Worm (Caenorhabditis elegans) whole organism, L4 larva: Measurements from ENCODE around the gene B0035.22.

Source experiments
- R02D3.7 ChIP-seq: fragments of 150-350 bp; sonication (generic microtip); optimal IDR thresholded peaks from 3 replicates; lab custom pipeline; 2014; ENCODE audit warnings: missing biosample characterization, missing genetic modification characterization
- aha-1 ChIP-seq: fragments of 150-350 bp; peaks from one replicate; lab custom pipeline; 2014; ENCODE audit warnings: missing biosample characterization, missing genetic modification characterization
- ctbp-1 ChIP-seq: fragments of 200-800 bp; sonication (Bioruptor generic); IDR thresholded peaks from 2 replicates; pipeline ENCODE4 v1.3.6; 2022; ENCODE audit warnings: missing genetic modification reagents, missing genetic modification characterization, missing compliant biosample characterization
- dmd-8 ChIP-seq: fragments of 200-800 bp; sonication (Bioruptor generic); IDR thresholded peaks from 2 replicates; pipeline ENCODE4 v1.3.6; 2022; ENCODE audit warnings: missing genetic modification characterization, missing compliant biosample characterization
- dpl-1 ChIP-seq: fragments of 150-350 bp; optimal IDR thresholded peaks from 2 replicates; lab custom pipeline; 2014; ENCODE audit warnings: missing biosample characterization, missing genetic modification reagents, missing genetic modification characterization
- dve-1 ChIP-seq: sonication (generic microtip); optimal IDR thresholded peaks from 2 replicates; lab custom pipeline; 2017; ENCODE audit warnings: antibody characterized with exemption, mild to moderate bottlenecking, missing genetic modification characterization, missing compliant biosample characterization; ENCODE audit not compliant: insufficient read depth
- fkh-10 ChIP-seq: fragments of 150-350 bp; optimal IDR thresholded peaks from 2 replicates; lab custom pipeline; 2014; ENCODE audit warnings: missing biosample characterization, missing genetic modification reagents, missing genetic modification characterization
- lin-13 ChIP-seq: fragments of 150-350 bp; optimal IDR thresholded peaks from 2 replicates; lab custom pipeline; 2014; ENCODE audit warnings: missing biosample characterization, missing genetic modification reagents, missing genetic modification characterization
- nhr-237 ChIP-seq: sonication (generic microtip); optimal IDR thresholded peaks from 2 replicates; lab custom pipeline; 2017; ENCODE audit warnings: missing biosample characterization, missing genetic modification characterization
- nhr-42 ChIP-seq: fragments of 200-800 bp; sonication (Bioruptor generic); IDR thresholded peaks from 2 replicates; pipeline ENCODE4 v1.3.6; 2022; ENCODE audit warnings: missing genetic modification characterization, missing compliant biosample characterization
- pha-4 ChIP-seq, 2 experiments: fragments of 150-350 bp in 1 of 2; fragments of 200-800 bp in 1 of 2; sonication (Bioruptor generic) in 1 of 2; IDR thresholded peaks in 1 of 2; optimal IDR thresholded peaks in 1 of 2; 2 replicates each; pipeline versions ENCODE4 v1.3.6 to Lab custom; 2014 to 2022; ENCODE audit warnings: missing genetic modification characterization in 2 of 2, missing genetic modification reagents in 2 of 2, missing biosample characterization in 1 of 2, missing compliant biosample characterization in 1 of 2
- skn-1 ChIP-seq: fragments of 150-350 bp; optimal IDR thresholded peaks from 2 replicates; lab custom pipeline; 2014; ENCODE audit warnings: missing biosample characterization, missing genetic modification characterization
- ztf-11 ChIP-seq: fragments of 150-350 bp; optimal IDR thresholded peaks from 2 replicates; lab custom pipeline; 2014; ENCODE audit warnings: missing biosample characterization, missing genetic modification characterization

- no peak for TF ChIP-seq fkh-10 (GFP tag; lab: Kevin White, UChicago)
- TF ChIP-seq aha-1 (tag; lab: Kevin White, UChicago) = no peak
- TF ChIP-seq dpl-1 (GFP tag; lab: Kevin White, UChicago) = no peak
- no peak for TF ChIP-seq pha-4 (GFP tag; IDR thresholded peaks at IDR 0.05; lab: Robert Waterston, UW)
- TF ChIP-seq pha-4 (tag; optimal IDR thresholded peaks at IDR 0.05; lab: Kevin White, UChicago) = no peak
- TF ChIP-seq lin-13 (GFP tag; lab: Kevin White, UChicago) = no peak
- TF ChIP-seq nhr-237 (tag; lab: Kevin White, UChicago) = no peak
- TF ChIP-seq R02D3.7 = no peak
- no peak for TF ChIP-seq dmd-8 (GFP tag; lab: Robert Waterston, UW)
- TF ChIP-seq dve-1 (tag; lab: Kevin White, UChicago) = no peak
- no peak for TF ChIP-seq nhr-42 (GFP tag; lab: Robert Waterston, UW)
- no peak for TF ChIP-seq ctbp-1
- no peak for TF ChIP-seq ztf-11 (tag; lab: Kevin White, UChicago)
- TF ChIP-seq skn-1 (tag; lab: Kevin White, UChicago) = no peak
Measured at ce11 chrIV:11359769-11360168, 44.8 kb downstream of the B0035.22 start, which contains the start of gene klp-12.
